Worm (Caenorhabditis elegans) whole organism, late embryonic: ENCODE data around the gene klp-19.

Experiments
- C38D4.7 ChIP-seq: fragments of 200-800 bp; sonication (Bioruptor generic); optimal IDR thresholded peaks from 2 replicates; lab custom pipeline; 2018; ENCODE audit warnings: mild to moderate bottlenecking, missing genetic modification characterization, moderate library complexity, missing compliant biosample characterization
- ceh-18 ChIP-seq: sonication (generic microtip); optimal IDR thresholded peaks from 2 replicates; lab custom pipeline; 2016; ENCODE audit warnings: missing genetic modification characterization, missing compliant biosample characterization
- ceh-30 ChIP-seq: fragments of 150-350 bp; optimal IDR thresholded peaks from 2 replicates; lab custom pipeline; 2014; ENCODE audit warnings: missing biosample characterization, missing genetic modification characterization
- ceh-48 ChIP-seq: sonication (generic microtip); optimal IDR thresholded peaks from 2 replicates; lab custom pipeline; 2016; ENCODE audit warnings: missing genetic modification characterization, inconsistent platforms, missing compliant biosample characterization
- nhr-11 ChIP-seq: fragments of 150-350 bp; optimal IDR thresholded peaks from 2 replicates; lab custom pipeline; 2014; ENCODE audit warnings: missing biosample characterization, missing genetic modification characterization
- pat-9 ChIP-seq: fragments of 200-800 bp; sonication (Bioruptor generic); optimal IDR thresholded peaks from 2 replicates; lab custom pipeline; 2018; ENCODE audit warnings: mild to moderate bottlenecking, missing genetic modification characterization, moderate library complexity, missing compliant biosample characterization
- pqm-1 ChIP-seq: sonication (generic microtip); optimal IDR thresholded peaks from 2 replicates; lab custom pipeline; 2016; ENCODE audit warnings: missing genetic modification characterization, missing compliant biosample characterization
- sox-4 ChIP-seq: sonication (generic microtip); optimal IDR thresholded peaks from 2 replicates; lab custom pipeline; 2017; ENCODE audit warnings: mild to moderate bottlenecking, missing genetic modification characterization, inconsistent platforms, missing compliant biosample characterization
- ztf-16 ChIP-seq: sonication (generic microtip); optimal IDR thresholded peaks from 2 replicates; lab custom pipeline; 2017; ENCODE audit warnings: missing genetic modification characterization, missing compliant biosample characterization

ce11 chrIII:13313788-13314187 is 6.7 kb upstream of the klp-19 start, which contains the start of gene Y43F4B.10:
- TF ChIP-seq nhr-11 (tag; lab: Kevin White, UChicago) (no peak), pat-9 (no peak), ceh-48 (tag; lab: Kevin White, UChicago) (peak; percentile 77), ztf-16 (tag; lab: Kevin White, UChicago) (no peak), pqm-1 (tag; lab: Kevin White, UChicago) (no peak), ceh-18 (tag; lab: Kevin White, UChicago) (no peak), ceh-30 (tag; lab: Kevin White, UChicago) (no peak), sox-4 (no peak), C38D4.7 (no peak)
